Fruit fly (Drosophila melanogaster) whole organism, embryonic: ENCODE data around the gene Cby.

Experiments
- Antp ChIP-seq: fragments of 200-800 bp; sonication (Bioruptor generic); optimal IDR thresholded peaks from 3 replicates; lab custom pipeline; 2016; ENCODE audit warnings: missing biosample characterization, missing genetic modification characterization
- CG10366 ChIP-seq: fragments of 200-800 bp; sonication (Bioruptor generic); IDR thresholded peaks from 2 replicates; pipeline ENCODE4 v1.3.6; 2022; ENCODE audit warnings: missing biosample characterization, missing genetic modification characterization
- CG11723 ChIP-seq: fragments of 200-800 bp; sonication (Bioruptor generic); optimal IDR thresholded peaks from 2 replicates; lab custom pipeline; 2017; ENCODE audit warnings: missing biosample characterization, mild to moderate bottlenecking, missing genetic modification characterization
- CG13287 ChIP-seq: fragments of 200-800 bp; sonication (Bioruptor generic); IDR thresholded peaks from 2 replicates; pipeline ENCODE4 v1.3.6; 2022; ENCODE audit warnings: missing biosample characterization, missing genetic modification characterization; ENCODE audit not compliant: partially characterized antibody
- CG13624 ChIP-seq: fragments of 200-800 bp; sonication (Bioruptor generic); optimal IDR thresholded peaks from 2 replicates; lab custom pipeline; 2016; ENCODE audit warnings: missing biosample characterization, missing genetic modification characterization
- CG14710 ChIP-seq: fragments of 200-800 bp; sonication (Bioruptor generic); optimal IDR thresholded peaks from 3 replicates; lab custom pipeline; 2019; ENCODE audit warnings: missing biosample characterization, mild to moderate bottlenecking, missing genetic modification characterization, moderate library complexity
- CG15011 ChIP-seq: fragments of 200-800 bp; sonication (Bioruptor generic); optimal IDR thresholded peaks from 3 replicates; lab custom pipeline; 2018; ENCODE audit warnings: missing biosample characterization, mild to moderate bottlenecking, missing genetic modification characterization
- CG15601 ChIP-seq: fragments of 200-800 bp; sonication (Bioruptor generic); optimal IDR thresholded peaks from 3 replicates; lab custom pipeline; 2019; ENCODE audit warnings: missing biosample characterization, mild to moderate bottlenecking, missing genetic modification characterization, moderate library complexity
- CG1603 ChIP-seq: fragments of 200-800 bp; sonication (Bioruptor generic); optimal IDR thresholded peaks from 2 replicates; lab custom pipeline; 2019; ENCODE audit warnings: missing biosample characterization, mild to moderate bottlenecking, missing genetic modification characterization, moderate library complexity
- CG17361 ChIP-seq: fragments of 200-800 bp; sonication (Bioruptor generic); IDR thresholded peaks from 3 replicates; pipeline ENCODE4 v1.3.6; 2022; ENCODE audit warnings: missing biosample characterization, missing genetic modification characterization
- CG17612 ChIP-seq: fragments of 200-800 bp; sonication (Bioruptor generic); IDR thresholded peaks from 2 replicates; pipeline ENCODE4 v1.3.6; 2022; ENCODE audit warnings: missing biosample characterization, missing genetic modification characterization
- CG2129 ChIP-seq: fragments of 200-800 bp; sonication (Bioruptor generic); IDR thresholded peaks from 2 replicates; pipeline ENCODE4 v1.3.6; 2022; ENCODE audit warnings: missing biosample characterization, missing genetic modification characterization; ENCODE audit not compliant: partially characterized antibody
- CG2199 ChIP-seq: fragments of 200-800 bp; sonication (Bioruptor generic); IDR thresholded peaks from 3 replicates; pipeline ENCODE4 v1.3.6; 2022; ENCODE audit warnings: missing biosample characterization, missing genetic modification characterization
- CG2202 ChIP-seq: fragments of 200-800 bp; sonication (Bioruptor generic); optimal IDR thresholded peaks from 2 replicates; lab custom pipeline; 2018; ENCODE audit warnings: missing biosample characterization, mild to moderate bottlenecking, missing genetic modification characterization
- CG33557 ChIP-seq: fragments of 200-800 bp; sonication (Bioruptor generic); optimal IDR thresholded peaks from 2 replicates; lab custom pipeline; 2019; ENCODE audit warnings: missing biosample characterization, mild to moderate bottlenecking, missing genetic modification characterization, moderate library complexity
- CG4328 ChIP-seq: fragments of 200-800 bp; sonication (Bioruptor generic); optimal IDR thresholded peaks from 3 replicates; lab custom pipeline; 2017; ENCODE audit warnings: missing biosample characterization, missing genetic modification reagents, missing genetic modification characterization
- CG4730 ChIP-seq: fragments of 200-800 bp; sonication (Bioruptor generic); IDR thresholded peaks from 2 replicates; pipeline ENCODE4 v1.3.6; 2022; ENCODE audit warnings: missing biosample characterization, missing genetic modification characterization
- CG6813 ChIP-seq: fragments of 200-800 bp; sonication (Bioruptor generic); optimal IDR thresholded peaks from 2 replicates; lab custom pipeline; 2017; ENCODE audit warnings: missing biosample characterization, missing genetic modification characterization, mild to moderate bottlenecking, moderate library complexity, missing genetic modification reagents
- CG8944 ChIP-seq: fragments of 200-800 bp; sonication (Bioruptor generic); optimal IDR thresholded peaks from 3 replicates; lab custom pipeline; 2016; ENCODE audit warnings: missing biosample characterization, missing genetic modification characterization
- CG9932 ChIP-seq: fragments of 200-800 bp; sonication (Bioruptor generic); IDR thresholded peaks from 2 replicates; pipeline ENCODE4 v1.3.6; 2022; ENCODE audit warnings: missing biosample characterization, missing genetic modification characterization
- Dad ChIP-seq: fragments of 200-800 bp; sonication (Bioruptor generic); optimal IDR thresholded peaks from 3 replicates; lab custom pipeline; 2016; ENCODE audit warnings: missing biosample characterization, missing genetic modification characterization
- Dp ChIP-seq: fragments of 200-800 bp; sonication (Bioruptor generic); optimal IDR thresholded peaks from 2 replicates; lab custom pipeline; 2018; ENCODE audit warnings: missing biosample characterization, mild to moderate bottlenecking, missing genetic modification characterization, moderate library complexity
- Drgx ChIP-seq: fragments of 200-800 bp; sonication (Bioruptor generic); IDR thresholded peaks from 2 replicates; pipeline ENCODE4 v1.3.6; 2022; ENCODE audit warnings: missing biosample characterization, missing genetic modification characterization
- H2.0 ChIP-seq: fragments of 200-800 bp; sonication (Bioruptor generic); IDR thresholded peaks from 2 replicates; pipeline ENCODE4 v1.3.6; 2022; ENCODE audit warnings: missing biosample characterization, missing genetic modification characterization
- Hmx ChIP-seq: fragments of 200-800 bp; sonication (Bioruptor generic); optimal IDR thresholded peaks from 2 replicates; lab custom pipeline; 2016; ENCODE audit warnings: missing biosample characterization, missing genetic modification characterization
- Lhr ChIP-seq: fragments of 200-800 bp; sonication (Bioruptor generic); optimal IDR thresholded peaks from 3 replicates; lab custom pipeline; 2017; ENCODE audit warnings: mild to moderate bottlenecking, missing biosample characterization, missing genetic modification reagents, missing genetic modification characterization
- MBD-R2 ChIP-seq: fragments of 200-800 bp; sonication (Bioruptor generic); IDR thresholded peaks from 2 replicates; pipeline ENCODE4 v1.3.6; 2022; ENCODE audit warnings: missing biosample characterization, missing genetic modification characterization
- Meics ChIP-seq: fragments of 200-800 bp; sonication (Bioruptor generic); optimal IDR thresholded peaks from 2 replicates; lab custom pipeline; 2017; ENCODE audit warnings: missing biosample characterization, mild to moderate bottlenecking, missing genetic modification characterization
- Mes4 ChIP-seq: fragments of 200-800 bp; sonication (Bioruptor generic); optimal IDR thresholded peaks from 2 replicates; lab custom pipeline; 2016; ENCODE audit warnings: missing biosample characterization, missing genetic modification characterization
- Myb ChIP-seq: fragments of 200-800 bp; sonication (Bioruptor generic); optimal IDR thresholded peaks from 2 replicates; lab custom pipeline; 2016; ENCODE audit warnings: missing biosample characterization, missing genetic modification characterization
- amos ChIP-seq: fragments of 200-800 bp; sonication (Bioruptor generic); IDR thresholded peaks from 2 replicates; pipeline ENCODE4 v1.3.6; 2022; ENCODE audit warnings: missing biosample characterization, missing genetic modification characterization; ENCODE audit not compliant: partially characterized antibody
- ato ChIP-seq: fragments of 200-800 bp; sonication (Bioruptor generic); IDR thresholded peaks from 2 replicates; pipeline ENCODE4 v1.3.6; 2022; ENCODE audit warnings: missing biosample characterization, missing genetic modification characterization; ENCODE audit not compliant: partially characterized antibody
- cato ChIP-seq: fragments of 200-800 bp; sonication (Bioruptor generic); optimal IDR thresholded peaks from 2 replicates; lab custom pipeline; 2016; ENCODE audit warnings: missing biosample characterization, missing genetic modification characterization, borderline replicate concordance
- dmrt11E ChIP-seq: fragments of 200-800 bp; sonication (Bioruptor generic); optimal IDR thresholded peaks from 3 replicates; lab custom pipeline; 2018; ENCODE audit warnings: missing biosample characterization, mild to moderate bottlenecking, missing genetic modification characterization, moderate library complexity
- fd64A ChIP-seq: fragments of 200-800 bp; sonication (Bioruptor generic); optimal IDR thresholded peaks from 3 replicates; lab custom pipeline; 2018; ENCODE audit warnings: missing biosample characterization, mild to moderate bottlenecking, missing genetic modification characterization
- fru ChIP-seq: fragments of >200 bp; optimal IDR thresholded peaks from 2 replicates; lab custom pipeline; 2017
- gcm ChIP-seq: fragments of 200-800 bp; sonication (Bioruptor generic); optimal IDR thresholded peaks from 2 replicates; lab custom pipeline; 2019; ENCODE audit warnings: missing biosample characterization, mild to moderate bottlenecking, missing genetic modification characterization, moderate library complexity
- gcm2 ChIP-seq: fragments of 200-800 bp; sonication (Bioruptor generic); optimal IDR thresholded peaks from 2 replicates; lab custom pipeline; 2016; ENCODE audit warnings: missing biosample characterization, missing genetic modification characterization
- gem ChIP-seq: fragments of 200-800 bp; sonication (Bioruptor generic); optimal IDR thresholded peaks from 2 replicates; lab custom pipeline; 2019; ENCODE audit warnings: missing biosample characterization, mild to moderate bottlenecking, missing genetic modification characterization, moderate library complexity
- gfzf ChIP-seq: fragments of 200-800 bp; sonication (Bioruptor generic); optimal IDR thresholded peaks from 2 replicates; lab custom pipeline; 2016; ENCODE audit warnings: missing biosample characterization, mild to moderate bottlenecking, missing genetic modification characterization, moderate library complexity
- inv ChIP-seq: fragments of 200-800 bp; sonication (Bioruptor generic); IDR thresholded peaks from 2 replicates; pipeline ENCODE4 v1.3.6; 2022; ENCODE audit warnings: missing biosample characterization, missing genetic modification characterization; ENCODE audit not compliant: partially characterized antibody
- lmd ChIP-seq: fragments of 200-800 bp; sonication (Bioruptor generic); IDR thresholded peaks from 2 replicates; pipeline ENCODE4 v1.3.6; 2022; ENCODE audit warnings: missing biosample characterization, missing genetic modification characterization
- lola ChIP-seq, 3 experiments: fragments of >200 bp in 2 of 3; fragments of 200-800 bp in 1 of 3; sonication (Bioruptor generic) in 1 of 3; optimal IDR thresholded peaks; 2 replicates each; lab custom pipeline; 2017 to 2019; ENCODE audit warnings: missing biosample characterization in 3 of 3, missing genetic modification characterization in 3 of 3, mild to moderate bottlenecking in 1 of 3, moderate library complexity in 1 of 3
- maf-S ChIP-seq: fragments of 200-800 bp; sonication (Bioruptor generic); optimal IDR thresholded peaks from 2 replicates; lab custom pipeline; 2016; ENCODE audit warnings: missing biosample characterization, missing genetic modification characterization
- mirr ChIP-seq: fragments of 200-800 bp; sonication (Bioruptor generic); optimal IDR thresholded peaks from 3 replicates; lab custom pipeline; 2018; ENCODE audit warnings: missing biosample characterization, mild to moderate bottlenecking, missing genetic modification characterization
- run ChIP-seq: fragments of 200-800 bp; sonication (Bioruptor generic); optimal IDR thresholded peaks from 3 replicates; lab custom pipeline; 2018; ENCODE audit warnings: missing biosample characterization, mild to moderate bottlenecking, missing genetic modification characterization
- tio ChIP-seq: fragments of 200-800 bp; sonication (Bioruptor generic); optimal IDR thresholded peaks from 2 replicates; lab custom pipeline; 2017; ENCODE audit warnings: missing biosample characterization, missing genetic modification characterization, inconsistent platforms
- trh ChIP-seq: fragments of 200-800 bp; sonication (Bioruptor generic); optimal IDR thresholded peaks from 2 replicates; lab custom pipeline; 2016; ENCODE audit warnings: missing biosample characterization, missing genetic modification characterization
- zen ChIP-seq: fragments of 200-800 bp; sonication (Bioruptor generic); optimal IDR thresholded peaks from 3 replicates; lab custom pipeline; 2018; ENCODE audit warnings: missing biosample characterization, mild to moderate bottlenecking, missing genetic modification characterization, moderate library complexity

The Cby gene

dm6 chr3R:21823699-21824406, 44.0 kb upstream of the Cby start (continued):
- no peak for TF ChIP-seq ato
- no peak for TF ChIP-seq CG17612 (GFP tag; lab: Robert Waterston, UW)
- TF ChIP-seq CG8944 (GFP tag; lab: Kevin White, UChicago), result no peak
- TF ChIP-seq Hmx (GFP tag; lab: Kevin White, UChicago), result no peak
- peak; percentile 13 for TF ChIP-seq gcm
- TF ChIP-seq CG15011 (GFP tag; lab: Kevin White, UChicago), result no peak
- TF ChIP-seq CG17361 (GFP tag; lab: Robert Waterston, UW), result peak; percentile 62; the same call in 2 of the 3 replicates
- no peak for TF ChIP-seq maf-S (GFP tag; lab: Kevin White, UChicago)
- peak; percentile 76 for TF ChIP-seq CG14710 (tag; lab: Kevin White, UChicago)
- peak in 1 of 3 experiments; percentile 54 for TF ChIP-seq lola (GFP tag; optimal IDR thresholded peaks at IDR 0.05; lab: Kevin White, UChicago)
- no peak for TF ChIP-seq Myb (GFP tag; lab: Kevin White, UChicago)
- TF ChIP-seq inv, result no peak
- no peak for TF ChIP-seq CG33557 (GFP tag; lab: Kevin White, UChicago)
- no peak for TF ChIP-seq gcm2 (GFP tag; lab: Kevin White, UChicago)
- no peak for TF ChIP-seq tio
- TF ChIP-seq zen (tag; lab: Kevin White, UChicago), result peak; percentile 30
- TF ChIP-seq dmrt11E (tag; lab: Kevin White, UChicago), result peak; percentile 67
- TF ChIP-seq CG10366 (GFP tag; lab: Robert Waterston, UW), result no peak
- no peak for TF ChIP-seq CG13624 (GFP tag; lab: Kevin White, UChicago)
- TF ChIP-seq Dad, result no peak
- TF ChIP-seq H2.0 (GFP tag; lab: Robert Waterston, UW), result no peak
- no peak for TF ChIP-seq run (tag; lab: Kevin White, UChicago)
- no peak for TF ChIP-seq CG2202 (tag; lab: Kevin White, UChicago)
- no peak for TF ChIP-seq CG4730 (GFP tag; lab: Robert Waterston, UW)
- no peak for TF ChIP-seq CG4328 (GFP tag; lab: Kevin White, UChicago)
- TF ChIP-seq CG15601 (tag; lab: Kevin White, UChicago), result no peak
- TF ChIP-seq gem (tag; lab: Kevin White, UChicago), result peak; percentile 65
- TF ChIP-seq Lhr (GFP tag; lab: Kevin White, UChicago), result no peak
- no peak for TF ChIP-seq fd64A
- TF ChIP-seq lmd (GFP tag; lab: Robert Waterston, UW), result no peak
- no peak for TF ChIP-seq CG6813
- TF ChIP-seq CG1603, result no peak
- no peak for TF ChIP-seq gfzf
- no peak for TF ChIP-seq Drgx (GFP tag; lab: Robert Waterston, UW)
- TF ChIP-seq MBD-R2, result no peak
- peak; percentile 41; the same call in 1 of the 3 replicates for TF ChIP-seq CG2199 (GFP tag; lab: Robert Waterston, UW)
- no peak for TF ChIP-seq CG11723 (GFP tag; lab: Kevin White, UChicago)
- TF ChIP-seq Antp (GFP tag; lab: Kevin White, UChicago), result no peak
- no peak for TF ChIP-seq CG9932
- TF ChIP-seq trh (GFP tag; lab: Kevin White, UChicago), result no peak
- TF ChIP-seq CG2129, result no peak
- TF ChIP-seq CG13287 (GFP tag; lab: Robert Waterston, UW), result no peak
- TF ChIP-seq mirr, result no peak
- no peak for TF ChIP-seq Dp (GFP tag; lab: Kevin White, UChicago)
- TF ChIP-seq fru (lab: Kevin White, UChicago), result no peak
- TF ChIP-seq Mes4 (GFP tag; lab: Kevin White, UChicago), result no peak
- TF ChIP-seq Meics (GFP tag; lab: Kevin White, UChicago), result peak; percentile 17
- TF ChIP-seq amos, result no peak
- TF ChIP-seq cato (GFP tag; lab: Kevin White, UChicago), result no peak
